Worm (Caenorhabditis elegans) whole organism, mixed stage, embryonic: ENCODE data around the gene odd-2.

ENCODE experiments used
- M03D4.4 ChIP-seq: sonication (generic microtip); optimal IDR thresholded peaks from 2 replicates; lab custom pipeline; 2017; ENCODE audit warnings: mild to moderate bottlenecking, missing genetic modification characterization, missing compliant biosample characterization
- bed-3 ChIP-seq: fragments of 200-800 bp; sonication (Bioruptor generic); optimal IDR thresholded peaks from 3 replicates; lab custom pipeline; 2018; ENCODE audit warnings: mild to moderate bottlenecking, missing genetic modification characterization, moderate library complexity, missing compliant biosample characterization
- blmp-1 ChIP-seq: fragments of 150-350 bp; optimal IDR thresholded peaks from 2 replicates; lab custom pipeline; 2014; ENCODE audit warnings: missing biosample characterization, missing genetic modification characterization
- ceh-39 ChIP-seq: fragments of 150-350 bp; optimal IDR thresholded peaks from 2 replicates; lab custom pipeline; 2014; ENCODE audit warnings: missing biosample characterization, missing genetic modification characterization
- ceh-43 ChIP-seq: fragments of 200-800 bp; sonication (Bioruptor generic); optimal IDR thresholded peaks from 2 replicates; lab custom pipeline; 2018; ENCODE audit warnings: mild to moderate bottlenecking, missing genetic modification characterization, moderate library complexity, missing compliant biosample characterization
- ceh-83 ChIP-seq: fragments of 200-800 bp; sonication (Bioruptor generic); optimal IDR thresholded peaks from 2 replicates; lab custom pipeline; 2018; ENCODE audit warnings: mild to moderate bottlenecking, missing genetic modification characterization, missing compliant biosample characterization
- cnd-1 ChIP-seq: fragments of 200-800 bp; sonication (Bioruptor generic); optimal IDR thresholded peaks from 2 replicates; lab custom pipeline; 2018; ENCODE audit warnings: mild to moderate bottlenecking, missing genetic modification characterization, missing compliant biosample characterization
- drap-1 ChIP-seq: fragments of 200-800 bp; sonication (Bioruptor generic); optimal IDR thresholded peaks from 3 replicates; lab custom pipeline; 2018; ENCODE audit warnings: mild to moderate bottlenecking, missing genetic modification characterization, missing compliant biosample characterization
- elt-1 ChIP-seq: sonication (generic microtip); optimal IDR thresholded peaks from 2 replicates; lab custom pipeline; 2017; ENCODE audit warnings: missing genetic modification characterization, mild to moderate bottlenecking, missing compliant biosample characterization, antibody characterized with exemption, moderate library complexity, borderline replicate concordance; ENCODE audit not compliant: insufficient read depth
- elt-3 ChIP-seq: fragments of 150-350 bp; optimal IDR thresholded peaks from 2 replicates; lab custom pipeline; 2014; ENCODE audit warnings: missing biosample characterization, missing genetic modification characterization
- flh-1 ChIP-seq: fragments of 200-800 bp; sonication (Bioruptor generic); optimal IDR thresholded peaks from 2 replicates; lab custom pipeline; 2018; ENCODE audit warnings: mild to moderate bottlenecking, missing genetic modification characterization, moderate library complexity, missing compliant biosample characterization
- ham-2 ChIP-seq: fragments of 200-800 bp; sonication (Bioruptor generic); optimal IDR thresholded peaks from 2 replicates; lab custom pipeline; 2018; ENCODE audit warnings: mild to moderate bottlenecking, missing genetic modification characterization, missing compliant biosample characterization
- hlh-1 ChIP-seq: fragments of 150-350 bp; optimal IDR thresholded peaks from 2 replicates; lab custom pipeline; 2014; ENCODE audit warnings: missing biosample characterization, missing genetic modification reagents, missing genetic modification characterization
- lin-32 ChIP-seq: fragments of 200-800 bp; sonication (Bioruptor generic); optimal IDR thresholded peaks from 2 replicates; lab custom pipeline; 2018; ENCODE audit warnings: mild to moderate bottlenecking, missing genetic modification characterization, missing compliant biosample characterization
- lsy-2 ChIP-seq: fragments of 150-350 bp; optimal IDR thresholded peaks from 2 replicates; lab custom pipeline; 2014; ENCODE audit warnings: missing biosample characterization, missing genetic modification characterization
- mab-5 ChIP-seq: fragments of 150-350 bp; optimal IDR thresholded peaks from 2 replicates; lab custom pipeline; 2014; ENCODE audit warnings: missing biosample characterization, missing genetic modification characterization
- mep-1 ChIP-seq: fragments of 150-350 bp; optimal IDR thresholded peaks from 2 replicates; lab custom pipeline; 2017; ENCODE audit warnings: missing biosample characterization, missing genetic modification reagents, missing genetic modification characterization, inconsistent platforms
- mls-2 ChIP-seq: sonication (generic microtip); optimal IDR thresholded peaks from 2 replicates; lab custom pipeline; 2016; ENCODE audit warnings: mild to moderate bottlenecking, missing genetic modification characterization, moderate library complexity, missing compliant biosample characterization
- nhr-12 ChIP-seq: fragments of 150-350 bp; optimal IDR thresholded peaks from 2 replicates; lab custom pipeline; 2014; ENCODE audit warnings: missing biosample characterization, missing genetic modification characterization
- nhr-2 ChIP-seq: fragments of 150-350 bp; optimal IDR thresholded peaks from 2 replicates; lab custom pipeline; 2014; ENCODE audit warnings: missing biosample characterization, missing genetic modification characterization
- nhr-237 ChIP-seq: fragments of 150-350 bp; optimal IDR thresholded peaks from 2 replicates; lab custom pipeline; 2014; ENCODE audit warnings: missing biosample characterization, missing genetic modification characterization
- nhr-28 ChIP-seq: fragments of 150-350 bp; optimal IDR thresholded peaks from 2 replicates; lab custom pipeline; 2014; ENCODE audit warnings: missing biosample characterization, missing genetic modification characterization
- nhr-76 ChIP-seq: sonication (generic microtip); optimal IDR thresholded peaks from 2 replicates; lab custom pipeline; 2017; ENCODE audit warnings: missing biosample characterization, missing genetic modification characterization
- pha-4 ChIP-seq: fragments of 150-350 bp; optimal IDR thresholded peaks from 2 replicates; lab custom pipeline; 2018; ENCODE audit warnings: missing biosample characterization, missing genetic modification reagents, missing genetic modification characterization
- sem-2 ChIP-seq: fragments of 200-800 bp; sonication (Bioruptor generic); optimal IDR thresholded peaks from 2 replicates; lab custom pipeline; 2018; ENCODE audit warnings: mild to moderate bottlenecking, missing genetic modification characterization, missing compliant biosample characterization
- snpc-4 ChIP-seq: fragments of 150-350 bp; optimal IDR thresholded peaks from 2 replicates; lab custom pipeline; 2014; ENCODE audit warnings: missing biosample characterization, missing genetic modification characterization
- sptf-1 ChIP-seq: sonication (generic microtip); optimal IDR thresholded peaks from 2 replicates; lab custom pipeline; 2017; ENCODE audit warnings: mild to moderate bottlenecking, missing genetic modification characterization, moderate library complexity, missing compliant biosample characterization
- tbx-8 ChIP-seq: fragments of 200-800 bp; sonication (Bioruptor generic); optimal IDR thresholded peaks from 2 replicates; lab custom pipeline; 2018; ENCODE audit warnings: mild to moderate bottlenecking, missing genetic modification characterization, moderate library complexity, missing compliant biosample characterization
- unc-120 ChIP-seq: sonication (generic microtip); optimal IDR thresholded peaks from 2 replicates; lab custom pipeline; 2017; ENCODE audit warnings: missing genetic modification characterization, missing compliant biosample characterization; ENCODE audit not compliant: poor library complexity, severe bottlenecking
- unc-39 ChIP-seq: fragments of 150-350 bp; optimal IDR thresholded peaks from 2 replicates; lab custom pipeline; 2014; ENCODE audit warnings: missing biosample characterization, missing genetic modification characterization
- unc-62 ChIP-seq: fragments of 150-350 bp; optimal IDR thresholded peaks from 2 replicates; lab custom pipeline; 2014; ENCODE audit warnings: missing biosample characterization, missing genetic modification reagents, missing genetic modification characterization
- zip-8 ChIP-seq: fragments of 150-350 bp; optimal IDR thresholded peaks from 2 replicates; lab custom pipeline; 2014; ENCODE audit warnings: missing biosample characterization, missing genetic modification characterization
- ztf-11 ChIP-seq: fragments of 150-350 bp; optimal IDR thresholded peaks from 2 replicates; lab custom pipeline; 2014; ENCODE audit warnings: missing biosample characterization, missing genetic modification characterization

The odd-2 gene

DNA sequence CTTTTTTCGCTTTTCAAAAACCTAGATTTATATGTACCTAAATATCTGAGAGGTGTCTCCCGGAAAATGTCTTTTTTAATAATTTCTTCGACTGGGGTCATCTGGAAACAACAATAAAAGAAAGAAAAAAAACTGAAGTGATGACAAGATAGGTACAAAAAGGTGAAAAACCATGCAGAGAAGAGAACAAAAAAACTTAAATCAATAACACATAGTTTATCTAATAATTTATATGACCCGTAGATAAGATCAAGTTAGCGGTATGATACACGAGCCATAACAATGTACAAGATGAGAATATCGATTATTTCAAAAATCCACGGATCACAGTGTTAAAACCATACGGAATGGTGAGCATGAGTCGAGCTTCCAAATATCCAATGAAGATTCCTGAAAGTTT, 46.0 kb upstream of the odd-2 start, which contains the start of gene mtp-18:
Gene mtp-18 (minus strand): TSS at position 101 of the 400 bp plus-strand sequence.
- TF ChIP-seq lin-32 (GFP tag; lab: Kevin White, UChicago) (no peak), M03D4.4 (tag; lab: Kevin White, UChicago) (no peak), drap-1 (no peak), mls-2 (tag; lab: Kevin White, UChicago) (no peak), cnd-1 (tag; lab: Kevin White, UChicago) (no peak), ceh-39 (tag; lab: Kevin White, UChicago) (no peak), mep-1 (tag; lab: Kevin White, UChicago) (no peak), pha-4 (no peak), flh-1 (GFP tag; lab: Kevin White, UChicago) (no peak), snpc-4 (tag; lab: Kevin White, UChicago) (no peak), hlh-1 (no peak), nhr-28 (tag; lab: Kevin White, UChicago) (no peak), ceh-83 (GFP tag; lab: Kevin White, UChicago) (no peak), ham-2 (no peak), unc-39 (tag; lab: Kevin White, UChicago) (no peak), nhr-12 (tag; lab: Kevin White, UChicago) (no peak), lsy-2 (tag; lab: Kevin White, UChicago) (no peak), tbx-8 (GFP tag; lab: Kevin White, UChicago) (no peak)

DNA sequence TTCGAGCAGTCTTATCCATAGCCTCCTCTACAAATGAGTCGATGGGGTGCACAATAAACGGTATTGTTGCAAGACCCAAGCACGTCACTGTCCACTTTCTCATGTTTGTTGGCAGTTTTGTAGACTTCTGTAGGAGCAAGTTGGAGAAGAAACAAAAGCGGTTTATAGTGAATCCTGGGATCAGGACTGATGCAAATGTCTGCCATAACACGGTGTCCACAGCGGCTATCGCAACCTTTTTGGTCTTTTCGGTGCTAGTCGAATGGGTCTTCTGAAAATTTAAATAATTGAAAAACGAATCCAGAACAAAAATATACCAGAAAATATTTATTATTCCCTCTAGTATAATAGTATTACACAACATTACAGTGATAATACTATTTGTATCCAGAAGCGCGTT, 45.0 kb upstream of the odd-2 start:
- no peak for TF ChIP-seq sem-2
- no peak for TF ChIP-seq snpc-4 (tag; lab: Kevin White, UChicago)
- no peak for TF ChIP-seq ham-2
- TF ChIP-seq elt-3 (tag; lab: Kevin White, UChicago), result no peak
- no peak for TF ChIP-seq hlh-1
- no peak for TF ChIP-seq elt-1
- no peak for TF ChIP-seq unc-120 (tag; lab: Kevin White, UChicago)
- no peak for TF ChIP-seq pha-4
- no peak for TF ChIP-seq ceh-43 (GFP tag; lab: Kevin White, UChicago)
- TF ChIP-seq sptf-1 (tag; lab: Kevin White, UChicago), result no peak
- TF ChIP-seq tbx-8 (GFP tag; lab: Kevin White, UChicago), result no peak

DNA sequence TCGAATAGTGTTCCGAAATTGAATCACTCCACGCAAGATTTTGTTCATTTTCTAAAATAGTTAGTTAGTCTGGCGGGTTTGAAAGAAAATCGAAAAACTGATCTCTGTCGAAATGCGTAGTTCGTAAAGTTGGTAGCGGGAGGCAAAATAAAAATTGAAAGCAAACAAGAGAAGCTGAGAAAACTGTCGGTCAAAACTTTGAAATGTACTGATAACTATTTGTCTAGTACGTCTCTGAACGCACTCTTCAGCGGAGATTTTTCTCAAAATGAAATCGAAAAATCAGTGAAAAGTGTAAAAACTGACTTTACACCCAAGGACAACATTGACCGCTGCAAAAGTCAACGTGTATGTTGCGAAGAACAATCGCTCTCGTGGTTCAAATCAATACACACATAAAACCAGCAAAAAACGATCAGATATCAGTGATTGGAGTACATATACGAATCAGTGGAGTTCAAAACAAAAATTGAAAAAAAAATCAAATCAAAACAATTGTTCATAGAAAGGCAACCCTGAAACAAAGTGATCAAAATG, 44.4 kb upstream of the odd-2 start, which contains the start of gene bca-1:
Gene bca-1 (minus strand): TSS at position 51 of the 537 bp plus-strand sequence.
- TF ChIP-seq hlh-1, result no peak
- TF ChIP-seq cnd-1 (tag; lab: Kevin White, UChicago), result no peak
- no peak for TF ChIP-seq elt-1
- TF ChIP-seq drap-1, result no peak
- TF ChIP-seq mab-5 (tag; lab: Kevin White, UChicago), result no peak
- no peak for TF ChIP-seq nhr-2 (tag; lab: Kevin White, UChicago)
- TF ChIP-seq sptf-1 (tag; lab: Kevin White, UChicago), result no peak
- TF ChIP-seq mls-2 (tag; lab: Kevin White, UChicago), result no peak
- no peak for TF ChIP-seq mep-1 (tag; lab: Kevin White, UChicago)
- no peak for TF ChIP-seq elt-3 (tag; lab: Kevin White, UChicago)
- no peak for TF ChIP-seq flh-1 (GFP tag; lab: Kevin White, UChicago)
- TF ChIP-seq nhr-237 (tag; lab: Kevin White, UChicago), result no peak
- no peak for TF ChIP-seq ztf-11 (tag; lab: Kevin White, UChicago)
- no peak for TF ChIP-seq nhr-12 (tag; lab: Kevin White, UChicago)
- TF ChIP-seq unc-62 (GFP tag; lab: Kevin White, UChicago), result no peak

ce11 chrX:6203315-6203714, 43.0 kb upstream of the odd-2 start:
- no peak for TF ChIP-seq pha-4
- TF ChIP-seq unc-120 (tag; lab: Kevin White, UChicago), result no peak
- TF ChIP-seq ceh-83 (GFP tag; lab: Kevin White, UChicago), result no peak
- TF ChIP-seq nhr-28 (tag; lab: Kevin White, UChicago), result no peak
- no peak for TF ChIP-seq mls-2 (tag; lab: Kevin White, UChicago)
- TF ChIP-seq snpc-4 (tag; lab: Kevin White, UChicago), result no peak
- no peak for TF ChIP-seq tbx-8 (GFP tag; lab: Kevin White, UChicago)
- no peak for TF ChIP-seq sem-2
- no peak for TF ChIP-seq ztf-11 (tag; lab: Kevin White, UChicago)
- no peak for TF ChIP-seq lin-32 (GFP tag; lab: Kevin White, UChicago)
- no peak for TF ChIP-seq ham-2
- TF ChIP-seq, all 35 proteins: peak for 0

DNA sequence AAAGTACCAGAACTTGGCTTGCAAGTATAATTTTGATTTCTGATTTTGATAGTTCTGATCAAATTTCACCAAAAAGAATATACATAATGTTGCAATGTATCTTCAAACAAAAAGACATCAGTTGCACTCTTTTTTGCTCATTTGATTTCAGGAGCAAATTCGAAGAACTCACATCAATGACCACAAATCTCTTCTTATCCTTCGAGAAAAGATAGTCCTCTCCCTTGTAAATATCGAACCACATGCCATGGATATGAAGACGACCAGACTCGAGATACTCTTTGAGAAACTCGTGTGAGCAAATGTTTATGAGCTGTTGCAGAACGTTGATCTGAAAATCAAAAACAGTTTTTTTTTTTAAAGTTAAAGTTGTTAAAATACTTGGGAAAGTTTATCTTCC, 42.5 kb upstream of the odd-2 start:
- TF ChIP-seq elt-1, result no peak
- no peak for TF ChIP-seq blmp-1 (tag; lab: Kevin White, UChicago)
- TF ChIP-seq ham-2, result no peak
- TF ChIP-seq hlh-1, result no peak
- no peak for TF ChIP-seq ceh-83 (GFP tag; lab: Kevin White, UChicago)
- TF ChIP-seq bed-3 (GFP tag; lab: Kevin White, UChicago), result no peak
- TF ChIP-seq nhr-76 (tag; lab: Kevin White, UChicago), result no peak
- no peak for TF ChIP-seq zip-8
- no peak for TF ChIP-seq M03D4.4 (tag; lab: Kevin White, UChicago)
- no peak for TF ChIP-seq cnd-1 (tag; lab: Kevin White, UChicago)
- TF ChIP-seq mab-5 (tag; lab: Kevin White, UChicago), result no peak
- TF ChIP-seq drap-1, result no peak
- TF ChIP-seq, all 35 proteins: peak for 0
